Worm (Caenorhabditis elegans) whole organism, L1 larva: ENCODE data around the gene pcs-1.

Experiments
- C34B4.2 ChIP-seq: sonication (generic microtip); optimal IDR thresholded peaks from 2 replicates; lab custom pipeline; 2017; ENCODE audit warnings: mild to moderate bottlenecking, missing genetic modification characterization, missing compliant biosample characterization
- F16B12.6 ChIP-seq: fragments of 150-350 bp; optimal IDR thresholded peaks from 2 replicates; lab custom pipeline; 2014; ENCODE audit warnings: missing biosample characterization, missing genetic modification characterization
- Y116A8C.19 ChIP-seq: sonication (generic microtip); optimal IDR thresholded peaks from 2 replicates; lab custom pipeline; 2016; ENCODE audit warnings: missing compliant biosample characterization, missing genetic modification characterization, borderline replicate concordance
- alr-1 ChIP-seq: fragments of 200-800 bp; sonication (Bioruptor generic); optimal IDR thresholded peaks from 2 replicates; lab custom pipeline; 2018; ENCODE audit warnings: borderline replicate concordance, mild to moderate bottlenecking, missing genetic modification characterization, missing compliant biosample characterization
- ama-1 ChIP-seq: fragments of 150-350 bp; optimal IDR thresholded peaks from 2 replicates; lab custom pipeline; 2014
- blmp-1 ChIP-seq: fragments of 150-350 bp; optimal IDR thresholded peaks from 2 replicates; lab custom pipeline; 2014; ENCODE audit warnings: missing biosample characterization, missing genetic modification characterization
- dpl-1 ChIP-seq, 3 experiments: fragments of 150-350 bp in 2 of 3; sonication (generic microtip) in 1 of 3; optimal IDR thresholded peaks; 2 replicates each; lab custom pipeline; 2014 to 2017; ENCODE audit warnings: missing biosample characterization in 3 of 3, missing genetic modification characterization in 3 of 3, missing genetic modification reagents in 3 of 3
- dsc-1 ChIP-seq: sonication (generic microtip); optimal IDR thresholded peaks from 2 replicates; lab custom pipeline; 2016; ENCODE audit warnings: mild to moderate bottlenecking, missing genetic modification characterization, missing compliant biosample characterization
- efl-1 ChIP-seq, 4 experiments: fragments of 150-350 bp; optimal IDR thresholded peaks in 3 of 4; peaks in 1 of 4; 1 replicate in 1 of 4; 2 replicates in 3 of 4; lab custom pipeline; 2014; ENCODE audit warnings: missing biosample characterization in 2 of 4, missing genetic modification characterization in 2 of 4, missing genetic modification reagents in 2 of 4
- efl-3 ChIP-seq: fragments of 200-800 bp; sonication (Bioruptor generic); optimal IDR thresholded peaks from 2 replicates; lab custom pipeline; 2018; ENCODE audit warnings: mild to moderate bottlenecking, missing genetic modification characterization, missing compliant biosample characterization
- elt-3 ChIP-seq, 6 experiments: fragments of 150-350 bp in 1 of 6; sonication (generic microtip); optimal IDR thresholded peaks; 2 replicates each; lab custom pipeline; 2017 to 2018; ENCODE audit warnings: missing biosample characterization in 6 of 6, missing genetic modification characterization in 6 of 6, inconsistent platforms in 1 of 6
- ets-5 ChIP-seq: fragments of 200-800 bp; sonication (Bioruptor generic); IDR thresholded peaks from 2 replicates; pipeline ENCODE4 v1.3.6; 2022; ENCODE audit warnings: missing genetic modification characterization, missing compliant biosample characterization
- fkh-10 ChIP-seq: sonication (generic microtip); optimal IDR thresholded peaks from 2 replicates; lab custom pipeline; 2017; ENCODE audit warnings: missing biosample characterization, missing genetic modification reagents, missing genetic modification characterization
- fkh-4 ChIP-seq: sonication (generic microtip); optimal IDR thresholded peaks from 2 replicates; lab custom pipeline; 2016; ENCODE audit warnings: missing compliant biosample characterization, missing genetic modification characterization, borderline replicate concordance
- fkh-8 ChIP-seq: sonication (generic microtip); optimal IDR thresholded peaks from 2 replicates; lab custom pipeline; 2016; ENCODE audit warnings: mild to moderate bottlenecking, missing genetic modification characterization, missing compliant biosample characterization
- grh-1 ChIP-seq: fragments of 200-800 bp; sonication (Bioruptor generic); IDR thresholded peaks from 2 replicates; pipeline ENCODE4 v1.3.6; 2022; ENCODE audit warnings: missing genetic modification reagents, missing genetic modification characterization, missing compliant biosample characterization
- hlh-4 ChIP-seq: sonication (generic microtip); optimal IDR thresholded peaks from 2 replicates; lab custom pipeline; 2016; ENCODE audit warnings: mild to moderate bottlenecking, missing genetic modification characterization, missing compliant biosample characterization
- hpl-2 ChIP-seq: fragments of 150-350 bp; optimal IDR thresholded peaks from 2 replicates; lab custom pipeline; 2014; ENCODE audit warnings: missing biosample characterization, missing genetic modification reagents, missing genetic modification characterization
- irx-1 ChIP-seq: sonication (generic microtip); optimal IDR thresholded peaks from 2 replicates; lab custom pipeline; 2016; ENCODE audit warnings: missing genetic modification characterization, missing compliant biosample characterization
- isw-1 ChIP-seq: fragments of 200-800 bp; sonication (Bioruptor generic); IDR thresholded peaks from 2 replicates; pipeline ENCODE4 v1.3.6; 2022; ENCODE audit warnings: missing genetic modification characterization, missing compliant biosample characterization
- lin-15B ChIP-seq: fragments of 150-350 bp; sonication (generic microtip); optimal IDR thresholded peaks from 3 replicates; lab custom pipeline; 2014; ENCODE audit warnings: missing biosample characterization, missing genetic modification characterization
- lin-39 ChIP-seq: fragments of 150-350 bp; optimal IDR thresholded peaks from 2 replicates; lab custom pipeline; 2014; ENCODE audit warnings: missing biosample characterization, missing genetic modification reagents, missing genetic modification characterization
- lsy-2 ChIP-seq, 2 experiments: fragments of 150-350 bp; optimal IDR thresholded peaks; 2 replicates each; lab custom pipeline; 2014; ENCODE audit warnings: missing biosample characterization in 2 of 2, missing genetic modification characterization in 2 of 2
- mab-9 ChIP-seq: fragments of 200-800 bp; sonication (Bioruptor generic); IDR thresholded peaks from 2 replicates; pipeline ENCODE4 v1.3.6; 2022; ENCODE audit warnings: missing genetic modification reagents, missing genetic modification characterization, missing compliant biosample characterization
- mef-2 ChIP-seq: fragments of 150-350 bp; optimal IDR thresholded peaks from 2 replicates; lab custom pipeline; 2014; ENCODE audit warnings: missing biosample characterization, missing genetic modification characterization
- nhr-11 ChIP-seq: fragments of 150-350 bp; optimal IDR thresholded peaks from 2 replicates; lab custom pipeline; 2014; ENCODE audit warnings: missing biosample characterization, missing genetic modification characterization
- nhr-12 ChIP-seq: sonication (generic microtip); optimal IDR thresholded peaks from 2 replicates; lab custom pipeline; 2017; ENCODE audit warnings: missing biosample characterization, missing genetic modification characterization
- nhr-20 ChIP-seq: sonication (generic microtip); optimal IDR thresholded peaks from 2 replicates; lab custom pipeline; 2016; ENCODE audit warnings: mild to moderate bottlenecking, missing genetic modification characterization, missing compliant biosample characterization
- nhr-237 ChIP-seq: fragments of 150-350 bp; optimal IDR thresholded peaks from 2 replicates; lab custom pipeline; 2014; ENCODE audit warnings: missing biosample characterization, missing genetic modification characterization
- nhr-76 ChIP-seq: sonication (generic microtip); optimal IDR thresholded peaks from 2 replicates; lab custom pipeline; 2017; ENCODE audit warnings: missing biosample characterization, missing genetic modification characterization
- pag-3 ChIP-seq: sonication (generic microtip); optimal IDR thresholded peaks from 2 replicates; lab custom pipeline; 2017; ENCODE audit warnings: missing genetic modification characterization, mild to moderate bottlenecking, missing compliant biosample characterization, antibody characterized with exemption, borderline replicate concordance; ENCODE audit not compliant: insufficient read depth
- pax-3 ChIP-seq: fragments of 200-800 bp; sonication (Bioruptor generic); optimal IDR thresholded peaks from 2 replicates; lab custom pipeline; 2018; ENCODE audit warnings: mild to moderate bottlenecking, missing genetic modification characterization, moderate library complexity, missing compliant biosample characterization
- rnt-1 ChIP-seq: sonication (generic microtip); optimal IDR thresholded peaks from 2 replicates; lab custom pipeline; 2016; ENCODE audit warnings: mild to moderate bottlenecking, missing genetic modification characterization, moderate library complexity, missing compliant biosample characterization
- snpc-4 ChIP-seq: fragments of 150-350 bp; optimal IDR thresholded peaks from 2 replicates; lab custom pipeline; 2014; ENCODE audit warnings: missing biosample characterization, missing genetic modification characterization
- sptf-1 ChIP-seq: fragments of 150-350 bp; optimal IDR thresholded peaks from 2 replicates; lab custom pipeline; 2014; ENCODE audit warnings: missing biosample characterization, missing genetic modification characterization
- sup-37 ChIP-seq: fragments of 200-800 bp; sonication (Bioruptor generic); optimal IDR thresholded peaks from 2 replicates; lab custom pipeline; 2018; ENCODE audit warnings: mild to moderate bottlenecking, missing genetic modification characterization, missing compliant biosample characterization
- unc-130 ChIP-seq: fragments of 150-350 bp; optimal IDR thresholded peaks from 2 replicates; lab custom pipeline; 2017; ENCODE audit warnings: missing biosample characterization, missing genetic modification characterization, inconsistent platforms
- unc-30 ChIP-seq: sonication (generic microtip); optimal IDR thresholded peaks from 2 replicates; lab custom pipeline; 2017; ENCODE audit warnings: missing biosample characterization, missing genetic modification characterization
- unc-62 ChIP-seq: fragments of 150-350 bp; optimal IDR thresholded peaks from 2 replicates; lab custom pipeline; 2014; ENCODE audit warnings: missing biosample characterization, missing genetic modification reagents, missing genetic modification characterization
- unc-98 ChIP-seq: fragments of 200-800 bp; sonication (Bioruptor generic); IDR thresholded peaks from 2 replicates; pipeline ENCODE4 v1.3.6; 2022; ENCODE audit warnings: missing genetic modification characterization, missing compliant biosample characterization
- xbp-1 ChIP-seq: sonication (generic microtip); optimal IDR thresholded peaks from 2 replicates; lab custom pipeline; 2016; ENCODE audit warnings: missing genetic modification characterization, missing compliant biosample characterization
- zag-1 ChIP-seq: fragments of 150-350 bp; optimal IDR thresholded peaks from 2 replicates; lab custom pipeline; 2014; ENCODE audit warnings: missing biosample characterization, missing genetic modification characterization
- ztf-11 ChIP-seq, 2 experiments: sonication (generic microtip); optimal IDR thresholded peaks; 2 replicates each; lab custom pipeline; 2016 to 2017; ENCODE audit warnings: missing genetic modification characterization in 2 of 2, missing biosample characterization in 1 of 2, missing compliant biosample characterization in 1 of 2
- ztf-4 ChIP-seq: fragments of 150-350 bp; optimal IDR thresholded peaks from 2 replicates; lab custom pipeline; 2014; ENCODE audit warnings: missing biosample characterization, missing genetic modification characterization

The pcs-1 gene

ce11 chrII:11566970-11567711 lies 10.4 kb downstream of the pcs-1 start, which contains the start of gene F54D5.5 (continued):
- TF ChIP-seq nhr-237 (tag; lab: Kevin White, UChicago) (no peak), pax-3 (tag; lab: Kevin White, UChicago) (no peak), hlh-4 (no peak), blmp-1 (no peak), dpl-1 (GFP tag; optimal IDR thresholded peaks at IDR 0.05; lab: Kevin White, UChicago) (peak in 2 of 3 experiments; percentile 22 to 75), isw-1 (GFP tag; lab: Robert Waterston, UW) (no peak; the same call in 1 of the 2 replicates), mef-2 (no peak), Y116A8C.19 (tag; lab: Kevin White, UChicago) (no peak), unc-130 (tag; lab: Kevin White, UChicago) (no peak), F16B12.6 (tag; lab: Kevin White, UChicago) (peak; percentile 1), lin-39 (tag; lab: Kevin White, UChicago) (no peak), nhr-12 (tag; lab: Kevin White, UChicago) (no peak), sup-37 (GFP tag; lab: Kevin White, UChicago) (no peak), nhr-76 (tag; lab: Kevin White, UChicago) (no peak), unc-62 (no peak), lin-15B (tag; lab: Kevin White, UChicago) (no peak), elt-3 (tag; optimal IDR thresholded peaks at IDR 0.05; lab: Kevin White, UChicago) (no peak), efl-3 (GFP tag; lab: Kevin White, UChicago) (no peak), ztf-11 (tag; optimal IDR thresholded peaks at IDR 0.05; lab: Kevin White, UChicago) (peak in 1 of 2 experiments; percentile 40), alr-1 (tag; lab: Kevin White, UChicago) (no peak), hpl-2 (GFP tag; lab: Kevin White, UChicago) (no peak), xbp-1 (tag; lab: Kevin White, UChicago) (no peak), nhr-20 (tag; lab: Kevin White, UChicago) (no peak), pag-3 (no peak), snpc-4 (tag; lab: Kevin White, UChicago) (no peak), nhr-11 (tag; lab: Kevin White, UChicago) (no peak), lsy-2 (tag; optimal IDR thresholded peaks at IDR 0.05; lab: Kevin White, UChicago) (peak in 1 of 2 experiments; percentile 45), C34B4.2 (tag; lab: Kevin White, UChicago) (no peak), fkh-8 (no peak), fkh-4 (no peak), ama-1 (lab: Kevin White, UChicago) (no peak), unc-30 (tag; lab: Kevin White, UChicago) (no peak), fkh-10 (no peak), rnt-1 (tag; lab: Kevin White, UChicago) (peak; percentile 5), ztf-4 (tag; lab: Kevin White, UChicago) (no peak), ets-5 (GFP tag; lab: Robert Waterston, UW) (no peak), zag-1 (tag; lab: Kevin White, UChicago) (no peak), unc-98 (no peak)

ce11 chrII:11564127-11564526 lies 13.4 kb downstream of the pcs-1 start, which contains the start of gene F54D5.15:
F54D5.15 (minus strand) TSS chrII:11564227.
- TF ChIP-seq grh-1, result no peak

ce11 chrII:11556338-11556737 lies 21.2 kb downstream of the pcs-1 start, which contains the start of gene F54D5.17:
F54D5.17 (plus strand) TSS chrII:11556638.
- no peak for TF ChIP-seq mab-9
- no peak for TF ChIP-seq efl-1 (optimal IDR thresholded peaks at IDR 0.05; lab: Kevin White, UChicago)
- TF ChIP-seq efl-1 (GFP tag; optimal IDR thresholded peaks at IDR 0.05 in 1 of 2; lab: Kevin White, UChicago), result no peak
- TF ChIP-seq snpc-4 (tag; lab: Kevin White, UChicago), result no peak
- TF ChIP-seq sptf-1 (tag; lab: Kevin White, UChicago), result no peak
- TF ChIP-seq nhr-20 (tag; lab: Kevin White, UChicago), result no peak
- TF ChIP-seq lin-15B (tag; lab: Kevin White, UChicago), result no peak
- TF ChIP-seq dsc-1 (tag; lab: Kevin White, UChicago), result no peak
- TF ChIP-seq irx-1 (tag; lab: Kevin White, UChicago), result no peak
- no peak for TF ChIP-seq sup-37 (GFP tag; lab: Kevin White, UChicago)
- TF ChIP-seq nhr-76 (tag; lab: Kevin White, UChicago), result no peak
- no peak for TF ChIP-seq C34B4.2 (tag; lab: Kevin White, UChicago)
